Worm (Caenorhabditis elegans) whole organism, early embryonic: ENCODE results near the gene gpd-1.

Experiments
- ama-1 ChIP-seq: fragments of 150-350 bp; optimal IDR thresholded peaks from 2 replicates; lab custom pipeline; 2014
- ceh-13 ChIP-seq: fragments of 200-800 bp; sonication (Bioruptor generic); optimal IDR thresholded peaks from 2 replicates; lab custom pipeline; 2018; ENCODE audit warnings: mild to moderate bottlenecking, missing genetic modification characterization, missing compliant biosample characterization
- hmg-4 ChIP-seq: fragments of 200-800 bp; sonication (Bioruptor generic); optimal IDR thresholded peaks from 2 replicates; lab custom pipeline; 2018; ENCODE audit warnings: mild to moderate bottlenecking, missing genetic modification characterization, missing compliant biosample characterization

DNA sequence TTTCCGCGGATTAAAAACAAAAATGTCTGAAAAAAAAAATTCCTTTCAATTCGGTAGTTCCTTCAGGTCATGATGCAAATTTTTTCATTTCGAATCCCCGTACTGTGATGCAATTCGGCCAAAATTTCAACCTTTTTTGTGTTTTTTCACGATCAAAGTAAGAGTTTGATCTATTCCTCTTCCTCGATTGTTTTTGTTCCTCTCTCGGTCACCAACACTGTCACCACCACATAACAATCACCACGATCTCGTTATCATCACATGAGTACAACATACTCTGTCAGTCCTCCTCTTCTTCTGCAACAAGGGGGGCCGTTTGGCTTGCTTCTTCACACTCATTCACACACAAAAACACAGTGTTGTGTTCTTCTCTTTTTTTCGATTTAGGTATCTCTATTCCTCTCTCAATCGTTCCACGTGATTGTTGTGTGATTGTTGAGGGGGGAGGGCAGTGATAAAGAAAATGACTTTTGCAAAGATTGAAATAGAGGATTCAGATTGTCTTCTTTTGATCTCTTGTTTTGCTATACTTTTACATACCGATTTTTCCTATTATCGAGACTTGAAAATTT, 3.6 kb upstream of the gpd-1 start:
- TF ChIP-seq ama-1 (lab: Kevin White, UChicago) (no peak), hmg-4 (GFP tag; lab: Kevin White, UChicago) (no peak), ceh-13 (GFP tag; lab: Kevin White, UChicago) (no peak)
